Worm (Caenorhabditis elegans): ENCODE data around the gene C12D12.3.

C12D12.3 gene

DNA sequence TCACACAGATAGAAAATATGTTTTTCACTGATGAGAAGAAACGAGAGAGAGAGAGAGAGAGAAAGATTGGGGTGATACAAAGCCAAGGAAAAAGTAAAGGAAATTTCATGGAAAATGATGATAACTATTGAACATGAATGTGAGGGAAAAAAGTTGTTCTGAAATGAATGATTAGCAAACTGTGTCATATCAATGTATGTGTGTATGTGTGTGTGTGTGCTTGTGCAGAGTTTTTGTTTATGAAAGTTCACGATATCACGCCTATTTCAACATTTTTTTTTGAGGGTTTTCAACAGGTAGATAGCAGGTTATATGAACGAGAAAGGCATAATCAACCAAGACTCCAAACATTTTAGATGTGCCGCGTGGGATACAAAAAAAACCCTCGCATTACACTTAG, 17.5 kb downstream of the C12D12.3 start:
- TF ChIP-seq ets-7 (tag; optimal IDR thresholded peaks at IDR 0.05) (no peak), tbx-37 (GFP tag; conservative IDR thresholded peaks at IDR 0.05) (no peak), hnd-1 (tag; optimal IDR thresholded peaks at IDR 0.05) (no peak), sea-1 (GFP tag; conservative IDR thresholded peaks at IDR 0.05) (no peak)

DNA sequence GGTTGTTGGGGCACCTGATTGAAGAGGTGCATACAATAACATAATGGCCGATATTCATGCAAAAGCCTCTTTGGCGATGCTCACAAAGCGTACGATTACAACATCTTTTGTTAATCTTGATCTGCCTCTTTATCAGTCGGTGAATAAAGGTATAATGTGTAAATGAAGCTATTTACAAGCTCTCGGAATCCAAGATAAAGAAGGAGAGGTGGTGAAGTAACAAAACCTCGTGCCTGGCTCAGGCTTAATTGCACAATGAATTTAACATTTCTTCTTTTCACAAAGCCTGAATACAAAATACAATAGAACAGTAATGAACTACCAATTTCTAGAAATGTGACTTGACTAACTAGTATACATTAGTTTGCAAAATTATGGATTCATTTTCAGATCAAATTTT, 18.1 kb downstream of the C12D12.3 start:
- TF ChIP-seq tbx-11 (GFP tag; IDR thresholded peaks at IDR 0.05) (no peak), tbx-37 (GFP tag; conservative IDR thresholded peaks at IDR 0.05) (no peak), B0310.2 (tag; optimal IDR thresholded peaks at IDR 0.05) (no peak), scrt-1 (GFP tag; IDR thresholded peaks at IDR 0.05) (no peak), tra-4 (tag; optimal IDR thresholded peaks at IDR 0.05) (no peak), hmg-4 (GFP tag; optimal IDR thresholded peaks at IDR 0.05) (no peak), hmbx-1 (tag; optimal IDR thresholded peaks at IDR 0.05) (no peak), ama-1 (optimal IDR thresholded peaks at IDR 0.05) (no peak), ceh-36 (tag; optimal IDR thresholded peaks at IDR 0.05) (no peak), ets-7 (tag; optimal IDR thresholded peaks at IDR 0.05) (no peak), pes-1 (GFP tag; IDR thresholded peaks at IDR 0.05) (no peak), F13C5.2 (tag; optimal IDR thresholded peaks at IDR 0.05) (no peak), hnd-1 (tag; optimal IDR thresholded peaks at IDR 0.05) (no peak), ceh-13 (GFP tag; optimal IDR thresholded peaks at IDR 0.05) (no peak)

DNA sequence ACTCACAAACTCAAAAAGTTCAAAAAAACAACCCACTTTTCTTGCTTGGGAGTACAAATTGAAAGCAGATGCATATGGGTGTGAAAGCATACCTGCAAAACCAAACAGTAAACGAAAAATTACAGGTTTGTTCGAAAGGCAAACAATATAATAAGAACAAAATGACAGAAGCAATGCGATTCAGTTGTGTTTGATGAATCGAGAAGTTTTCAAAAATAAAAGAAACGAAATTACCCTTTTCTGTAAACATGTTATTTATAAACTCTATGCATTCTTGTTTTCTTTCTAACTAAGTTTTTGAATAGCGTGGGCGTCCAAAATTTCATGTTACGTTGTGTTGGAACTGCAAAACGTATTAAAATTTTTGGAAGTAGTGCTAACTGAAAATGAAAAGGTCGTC, 19.8 kb downstream of the C12D12.3 start, which contains the start of gene sox-4:
sox-4 (minus strand) TSS at position 101 of the 400 bp plus-strand sequence.
- no peak for TF ChIP-seq ceh-36 (tag; optimal IDR thresholded peaks at IDR 0.05)
- no peak for TF ChIP-seq ets-7 (tag; optimal IDR thresholded peaks at IDR 0.05)
- TF ChIP-seq ceh-13 (GFP tag; optimal IDR thresholded peaks at IDR 0.05), result no peak
- no peak for TF ChIP-seq flt-1 (GFP tag; IDR thresholded peaks at IDR 0.05)
- TF ChIP-seq aly-1 (tag; optimal IDR thresholded peaks at IDR 0.05), result no peak
- no peak for TF ChIP-seq hnd-1 (tag; optimal IDR thresholded peaks at IDR 0.05)
- TF ChIP-seq F13C5.2 (tag; optimal IDR thresholded peaks at IDR 0.05), result no peak
- TF ChIP-seq ama-1 (optimal IDR thresholded peaks at IDR 0.05), result no peak
- no peak for TF ChIP-seq hmbx-1 (tag; optimal IDR thresholded peaks at IDR 0.05)
- TF ChIP-seq scrt-1 (GFP tag; IDR thresholded peaks at IDR 0.05), result no peak
- TF ChIP-seq tbx-11 (GFP tag; IDR thresholded peaks at IDR 0.05), result no peak
- no peak for TF ChIP-seq tra-4 (tag; optimal IDR thresholded peaks at IDR 0.05)
- TF ChIP-seq B0310.2 (tag; optimal IDR thresholded peaks at IDR 0.05), result no peak
- TF ChIP-seq hmg-4 (GFP tag; optimal IDR thresholded peaks at IDR 0.05), result no peak
- no peak for TF ChIP-seq tbx-37 (GFP tag; conservative IDR thresholded peaks at IDR 0.05)
- TF ChIP-seq sea-1 (GFP tag; conservative IDR thresholded peaks at IDR 0.05), result no peak
- TF ChIP-seq pes-1 (GFP tag; IDR thresholded peaks at IDR 0.05), result no peak

DNA sequence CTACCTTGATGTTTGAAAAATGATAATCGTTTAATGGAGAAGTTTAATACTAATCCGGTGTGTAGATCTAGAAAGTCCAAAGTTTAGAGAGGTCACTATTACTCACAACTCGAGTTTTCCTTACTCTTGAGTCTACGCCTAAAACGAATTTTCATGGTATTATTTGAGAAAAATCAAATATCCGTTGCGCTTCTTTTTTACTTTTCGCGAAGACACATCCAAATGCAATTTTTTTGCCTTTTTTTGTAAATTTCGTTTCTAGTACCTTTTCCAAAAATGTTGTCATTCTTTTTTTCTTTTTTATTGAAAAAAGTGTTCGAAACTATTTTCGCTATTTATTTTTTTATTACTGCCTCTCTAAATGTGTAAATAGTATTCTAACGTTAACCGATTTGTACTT, 24.6 kb downstream of the C12D12.3 start:
- TF ChIP-seq ceh-13 (GFP tag; optimal IDR thresholded peaks at IDR 0.05) (no peak), hnd-1 (tag; optimal IDR thresholded peaks at IDR 0.05) (no peak), pes-1 (GFP tag; IDR thresholded peaks at IDR 0.05) (no peak), tbx-37 (GFP tag; conservative IDR thresholded peaks at IDR 0.05) (no peak), tbx-11 (GFP tag; IDR thresholded peaks at IDR 0.05) (no peak), ceh-36 (tag; optimal IDR thresholded peaks at IDR 0.05) (no peak), flt-1 (GFP tag; IDR thresholded peaks at IDR 0.05) (no peak), B0310.2 (tag; optimal IDR thresholded peaks at IDR 0.05) (no peak), ama-1 (optimal IDR thresholded peaks at IDR 0.05) (no peak), hmbx-1 (tag; optimal IDR thresholded peaks at IDR 0.05) (no peak), tra-4 (tag; optimal IDR thresholded peaks at IDR 0.05) (no peak), sea-1 (GFP tag; conservative IDR thresholded peaks at IDR 0.05) (no peak), hmg-4 (GFP tag; optimal IDR thresholded peaks at IDR 0.05) (no peak), F13C5.2 (tag; optimal IDR thresholded peaks at IDR 0.05) (no peak), ets-7 (tag; optimal IDR thresholded peaks at IDR 0.05) (no peak)

ce11 chrX:3517141-3517540, 28.0 kb downstream of the C12D12.3 start:
- TF ChIP-seq aly-1 (tag; optimal IDR thresholded peaks at IDR 0.05) (no peak), tbx-37 (GFP tag; conservative IDR thresholded peaks at IDR 0.05) (no peak), B0310.2 (tag; optimal IDR thresholded peaks at IDR 0.05) (no peak), scrt-1 (GFP tag; IDR thresholded peaks at IDR 0.05) (no peak), sea-1 (GFP tag; conservative IDR thresholded peaks at IDR 0.05) (no peak), tbx-11 (GFP tag; IDR thresholded peaks at IDR 0.05) (no peak), ama-1 (optimal IDR thresholded peaks at IDR 0.05) (no peak), tra-4 (tag; optimal IDR thresholded peaks at IDR 0.05) (no peak), hnd-1 (tag; optimal IDR thresholded peaks at IDR 0.05) (no peak), ceh-36 (tag; optimal IDR thresholded peaks at IDR 0.05) (no peak), pes-1 (GFP tag; IDR thresholded peaks at IDR 0.05) (no peak), hmbx-1 (tag; optimal IDR thresholded peaks at IDR 0.05) (no peak)

ce11 chrX:3518494-3518893, 29.4 kb downstream of the C12D12.3 start, which contains the start of gene npr-16:
Gene npr-16 (plus strand): TSS chrX:3518794.
- no peak for TF ChIP-seq F13C5.2 (tag; optimal IDR thresholded peaks at IDR 0.05)
- no peak for TF ChIP-seq aly-1 (tag; optimal IDR thresholded peaks at IDR 0.05)
- no peak for TF ChIP-seq tra-4 (tag; optimal IDR thresholded peaks at IDR 0.05)
- no peak for TF ChIP-seq pes-1 (GFP tag; IDR thresholded peaks at IDR 0.05)

ce11 chrX:3526712-3527111, 37.6 kb downstream of the C12D12.3 start:
- TF ChIP-seq hnd-1 (tag; optimal IDR thresholded peaks at IDR 0.05) (no peak), tbx-37 (GFP tag; conservative IDR thresholded peaks at IDR 0.05) (no peak), ama-1 (optimal IDR thresholded peaks at IDR 0.05) (no peak), sea-1 (GFP tag; conservative IDR thresholded peaks at IDR 0.05) (no peak), ceh-36 (tag; optimal IDR thresholded peaks at IDR 0.05) (no peak), F13C5.2 (tag; optimal IDR thresholded peaks at IDR 0.05) (no peak), B0310.2 (tag; optimal IDR thresholded peaks at IDR 0.05) (no peak), scrt-1 (GFP tag; IDR thresholded peaks at IDR 0.05) (no peak), pes-1 (GFP tag; IDR thresholded peaks at IDR 0.05) (no peak), hmbx-1 (tag; optimal IDR thresholded peaks at IDR 0.05) (no peak), flt-1 (GFP tag; IDR thresholded peaks at IDR 0.05) (no peak), ets-7 (tag; optimal IDR thresholded peaks at IDR 0.05) (no peak), aly-1 (tag; optimal IDR thresholded peaks at IDR 0.05) (no peak), tbx-11 (GFP tag; IDR thresholded peaks at IDR 0.05) (no peak), tra-4 (tag; optimal IDR thresholded peaks at IDR 0.05) (no peak), ceh-13 (GFP tag; optimal IDR thresholded peaks at IDR 0.05) (no peak), hmg-4 (GFP tag; optimal IDR thresholded peaks at IDR 0.05) (no peak)
